Fruit fly (Drosophila melanogaster): ENCODE data around the gene CG33099.
A peak's percentile ranks its signal among the peaks of the same experiment; 100 is the strongest.

Gene CG33099

dm6 chr3R:22524344-22525072 lies 5.9 kb downstream of the CG33099 start (continued):
- TF ChIP-seq CG18262 (tag; optimal IDR thresholded peaks at IDR 0.05): peak; percentile 42
- no peak for TF ChIP-seq Ravus (GFP tag; IDR thresholded peaks at IDR 0.05)
- TF ChIP-seq Taf1 (GFP tag; IDR thresholded peaks at IDR 0.05): no peak
- no peak for TF ChIP-seq CG2199 (GFP tag; IDR thresholded peaks at IDR 0.05)
- no peak for TF ChIP-seq zf30C (GFP tag; optimal IDR thresholded peaks at IDR 0.05)
- no peak for TF ChIP-seq mam (GFP tag; optimal IDR thresholded peaks at IDR 0.05)
- TF ChIP-seq Bdp1 (GFP tag; optimal IDR thresholded peaks at IDR 0.05): peak; percentile 25
- peak; percentile 21 for TF ChIP-seq CG30403 (GFP tag; optimal IDR thresholded peaks at IDR 0.05)
- peak; percentile 32 for TF ChIP-seq CG3838 (GFP tag; optimal IDR thresholded peaks at IDR 0.05)
- TF ChIP-seq Dip3 (GFP tag; optimal IDR thresholded peaks at IDR 0.05): no peak
- peak; percentile 38 for TF ChIP-seq abd-A (tag; optimal IDR thresholded peaks at IDR 0.05)
- 0 out of 2 replicates have a peak, but pooled peaks have one; percentile 4 for TF ChIP-seq CG3847 (GFP tag; IDR thresholded peaks at IDR 0.05)
- peak; percentile 50 for TF ChIP-seq HmgZ (tag; optimal IDR thresholded peaks at IDR 0.05)
- peak; percentile 25 to 28 for TF ChIP-seq Hr51 (GFP tag; optimal IDR thresholded peaks at IDR 0.05)
- no peak for TF ChIP-seq ac (GFP tag; optimal IDR thresholded peaks at IDR 0.05)
- peak; percentile 38 for TF ChIP-seq Dad (GFP tag; optimal IDR thresholded peaks at IDR 0.05)
- peak; percentile 75 for TF ChIP-seq CG4707 (GFP tag; optimal IDR thresholded peaks at IDR 0.05)
- TF ChIP-seq Max (GFP tag; optimal IDR thresholded peaks at IDR 0.05): peak; percentile 21
- TF ChIP-seq cas (GFP tag; IDR thresholded peaks at IDR 0.05): 0 out of 2 replicates have a peak, but pooled peaks have one; percentile 16
- no peak for TF ChIP-seq Optix (GFP tag; IDR thresholded peaks at IDR 0.05)
- peak; percentile 5 for TF ChIP-seq CG4282 (GFP tag; optimal IDR thresholded peaks at IDR 0.05)
- TF ChIP-seq psq (GFP tag; optimal IDR thresholded peaks at IDR 0.05): peak; percentile 4
- TF ChIP-seq tx (GFP tag; optimal IDR thresholded peaks at IDR 0.05): no peak
- TF ChIP-seq CG11723 (GFP tag; optimal IDR thresholded peaks at IDR 0.05): peak; percentile 76
- peak; percentile 10 for TF ChIP-seq ems (GFP tag; optimal IDR thresholded peaks at IDR 0.05)
- peak; percentile 51 for TF ChIP-seq CG4424 (GFP tag; optimal IDR thresholded peaks at IDR 0.05)
- TF ChIP-seq luna (GFP tag; optimal IDR thresholded peaks at IDR 0.05): no peak
- TF ChIP-seq nau (GFP tag; optimal IDR thresholded peaks at IDR 0.05): peak; percentile 84
- no peak for TF ChIP-seq jigr1 (GFP tag; IDR thresholded peaks at IDR 0.05)
- TF ChIP-seq Vsx1 (GFP tag; optimal IDR thresholded peaks at IDR 0.05): peak; percentile 77
- peak; percentile 55 for TF ChIP-seq ara (GFP tag; IDR thresholded peaks at IDR 0.05)
- no peak for TF ChIP-seq CG8944 (GFP tag; optimal IDR thresholded peaks at IDR 0.05)
- no peak for TF ChIP-seq yki (optimal IDR thresholded peaks at IDR 0.05)
- TF ChIP-seq CG34376 (GFP tag; optimal IDR thresholded peaks at IDR 0.05): no peak
- TF ChIP-seq tio (GFP tag; optimal IDR thresholded peaks at IDR 0.05): peak; percentile 38
- TF ChIP-seq Fer3 (tag; optimal IDR thresholded peaks at IDR 0.05): peak; percentile 52
- TF ChIP-seq pan (optimal IDR thresholded peaks at IDR 0.05): no peak
- TF ChIP-seq pan (GFP tag; optimal IDR thresholded peaks at IDR 0.05 in 1 of 2, IDR thresholded peaks at IDR 0.05 in 1 of 2): peak in 1 of 2 experiments; percentile 15
- TF ChIP-seq Sox102F (GFP tag; optimal IDR thresholded peaks at IDR 0.05): peak; percentile 64
- TF ChIP-seq CG8765 (GFP tag; IDR thresholded peaks at IDR 0.05): no peak
- no peak for TF ChIP-seq sna (GFP tag; IDR thresholded peaks at IDR 0.05; ENCODE audit: partially characterized antibody)
- no peak for TF ChIP-seq crol (GFP tag; IDR thresholded peaks at IDR 0.05)
- TF ChIP-seq CG10431 (GFP tag; optimal IDR thresholded peaks at IDR 0.05): peak; percentile 46
- no peak for TF ChIP-seq CG8478 (optimal IDR thresholded peaks at IDR 0.05)
- peak; percentile 65 for TF ChIP-seq sug (tag; optimal IDR thresholded peaks at IDR 0.05)
- TF ChIP-seq maf-S (GFP tag; optimal IDR thresholded peaks at IDR 0.05): no peak
- TF ChIP-seq D19A (tag; optimal IDR thresholded peaks at IDR 0.05): peak; percentile 2
- TF ChIP-seq knrl (GFP tag; IDR thresholded peaks at IDR 0.05; ENCODE audit: partially characterized antibody): no peak
- TF ChIP-seq croc (GFP tag; conservative IDR thresholded peaks at IDR 0.05): no peak
- TF ChIP-seq cad (GFP tag; optimal IDR thresholded peaks at IDR 0.05): no peak
- peak; percentile 35; the same call in 1 of the 2 replicates for TF ChIP-seq danr (GFP tag; IDR thresholded peaks at IDR 0.05)

All from whole organism, embryonic.